Worm (Caenorhabditis elegans) whole organism, young adult: Measurements from ENCODE around the gene Y43F8B.25.

Experiments used
- Y56A3A.18 ChIP-seq: fragments of 200-800 bp; sonication (Bioruptor generic); IDR thresholded peaks from 2 replicates; pipeline ENCODE4 v1.3.6; 2022; ENCODE audit warnings: missing genetic modification reagents, missing genetic modification characterization, missing compliant biosample characterization
- athp-1 ChIP-seq: sonication (generic microtip); optimal IDR thresholded peaks from 2 replicates; lab custom pipeline; 2017; ENCODE audit warnings: mild to moderate bottlenecking, missing genetic modification characterization, missing compliant biosample characterization
- die-1 ChIP-seq: sonication (generic microtip); optimal IDR thresholded peaks from 2 replicates; lab custom pipeline; 2016; ENCODE audit warnings: missing genotype, mild to moderate bottlenecking, missing genetic modification characterization, missing compliant biosample characterization
- egl-18 ChIP-seq: fragments of 200-800 bp; sonication (Bioruptor generic); IDR thresholded peaks from 2 replicates; pipeline ENCODE4 v1.3.6; 2022; ENCODE audit warnings: missing genetic modification reagents, missing genetic modification characterization, missing compliant biosample characterization
- hmg-1.2 ChIP-seq: fragments of 200-800 bp; sonication (Bioruptor generic); IDR thresholded peaks from 2 replicates; pipeline ENCODE4 v1.3.6; 2022; ENCODE audit warnings: missing genetic modification reagents, missing genetic modification characterization, missing compliant biosample characterization
- madf-10 ChIP-seq: sonication (generic microtip); optimal IDR thresholded peaks from 2 replicates; lab custom pipeline; 2016; ENCODE audit warnings: mild to moderate bottlenecking, missing genetic modification characterization, missing compliant biosample characterization
- madf-6 ChIP-seq: fragments of 200-800 bp; sonication (Bioruptor generic); IDR thresholded peaks from 2 replicates; pipeline ENCODE4 v1.3.6; 2022; ENCODE audit warnings: missing genetic modification reagents, missing genetic modification characterization, missing compliant biosample characterization
- nhr-179 ChIP-seq: sonication (generic microtip); optimal IDR thresholded peaks from 2 replicates; lab custom pipeline; 2016; ENCODE audit warnings: mild to moderate bottlenecking, missing genetic modification characterization, missing compliant biosample characterization
- tbp1 ChIP-seq: fragments of 200-800 bp; sonication (Bioruptor generic); optimal IDR thresholded peaks from 2 replicates; lab custom pipeline; 2018; ENCODE audit warnings: mild to moderate bottlenecking, missing genetic modification characterization, missing compliant biosample characterization
- unc-62 ChIP-seq: fragments of 150-350 bp; optimal IDR thresholded peaks from 2 replicates; lab custom pipeline; 2014; ENCODE audit warnings: missing biosample characterization, missing genetic modification reagents, missing genetic modification characterization

ce11 chrV:19417836-19418235, 44.9 kb upstream of the Y43F8B.25 start, which contains the start of gene C25F9.15:
- TF ChIP-seq Y56A3A.18, result no peak
- no peak for TF ChIP-seq egl-18 (GFP tag; lab: Robert Waterston, UW)
- TF ChIP-seq nhr-179 (tag; lab: Kevin White, UChicago), result no peak
- TF ChIP-seq hmg-1.2 (GFP tag; lab: Robert Waterston, UW), result no peak
- TF ChIP-seq unc-62, result no peak
- no peak for TF ChIP-seq madf-10 (tag; lab: Kevin White, UChicago)
- TF ChIP-seq die-1 (tag; lab: Kevin White, UChicago), result no peak
- TF ChIP-seq madf-6 (GFP tag; lab: Robert Waterston, UW), result no peak
- no peak for TF ChIP-seq tbp1 (GFP tag; lab: Kevin White, UChicago)
- no peak for TF ChIP-seq athp-1
